Worm (Caenorhabditis elegans) whole organism, L3 larva: ENCODE results near the gene M163.22.

Source experiments
- R02D3.7 ChIP-seq: fragments of 150-350 bp; optimal IDR thresholded peaks from 2 replicates; lab custom pipeline; 2014; ENCODE audit warnings: missing biosample characterization, missing genetic modification characterization
- aly-2 ChIP-seq: fragments of 150-350 bp; optimal IDR thresholded peaks from 2 replicates; lab custom pipeline; 2014; ENCODE audit warnings: missing biosample characterization, missing genetic modification characterization
- daf-12 ChIP-seq: fragments of 150-350 bp; optimal IDR thresholded peaks from 2 replicates; lab custom pipeline; 2014; ENCODE audit warnings: missing biosample characterization, missing genetic modification reagents, missing genetic modification characterization
- fos-1 ChIP-seq: fragments of 150-350 bp; optimal IDR thresholded peaks from 2 replicates; lab custom pipeline; 2014; ENCODE audit warnings: missing biosample characterization, missing genetic modification characterization
- nhr-25 ChIP-seq: sonication (generic microtip); optimal IDR thresholded peaks from 2 replicates; lab custom pipeline; 2017; ENCODE audit warnings: missing biosample characterization, missing genetic modification characterization
- snpc-4 ChIP-seq: fragments of 150-350 bp; optimal IDR thresholded peaks from 2 replicates; lab custom pipeline; 2014; ENCODE audit warnings: missing biosample characterization, missing genetic modification characterization

ce11 chrX:14447498-14447897 lies 18.2 kb upstream of the M163.22 start:
- no peak for TF ChIP-seq R02D3.7 (tag; lab: Kevin White, UChicago)
- no peak for TF ChIP-seq fos-1
- TF ChIP-seq daf-12 (tag; lab: Kevin White, UChicago) = no peak
- TF ChIP-seq snpc-4 (tag; lab: Kevin White, UChicago) = no peak
- no peak for TF ChIP-seq nhr-25 (tag; lab: Kevin White, UChicago)
- TF ChIP-seq aly-2 (tag; lab: Kevin White, UChicago) = no peak
